Worm (Caenorhabditis elegans): Measurements from ENCODE around the gene pstk-1.
A peak's percentile ranks its signal among the peaks of the same experiment; 100 is the strongest.

ce11 chrIII:12425846-12426405 lies 40.5 kb upstream of the pstk-1 start:
- TF ChIP-seq ama-1 (optimal IDR thresholded peaks at IDR 0.05): no peak
- TF ChIP-seq ama-1 (GFP tag; optimal IDR thresholded peaks at IDR 0.05): peak in 1 of 2 experiments; percentile 65
- TF ChIP-seq tbp1 (GFP tag; optimal IDR thresholded peaks at IDR 0.05): no peak
- TF ChIP-seq lsl-1 (GFP tag; optimal IDR thresholded peaks at IDR 0.05): no peak
- no peak for TF ChIP-seq sptf-2 (GFP tag; optimal IDR thresholded peaks at IDR 0.05)
- TF ChIP-seq die-1 (tag; optimal IDR thresholded peaks at IDR 0.05): no peak
- no peak for TF ChIP-seq F23B12.7 (tag; optimal IDR thresholded peaks at IDR 0.05; ENCODE audit: insufficient read depth)
- no peak for TF ChIP-seq cebp-2 (GFP tag; IDR thresholded peaks at IDR 0.05)
- no peak for TF ChIP-seq lin-54 (GFP tag; optimal IDR thresholded peaks at IDR 0.05)
- no peak for TF ChIP-seq pbrm-1 (GFP tag; IDR thresholded peaks at IDR 0.05)
- no peak for TF ChIP-seq snpc-4 (GFP tag; optimal IDR thresholded peaks at IDR 0.05)
- TF ChIP-seq snpc-4 (tag; optimal IDR thresholded peaks at IDR 0.05): no peak
